Fruit fly (Drosophila melanogaster) whole organism, prepupa: Measurements from ENCODE around the gene DCTN1-p150.

Experiments used
- Blimp-1 ChIP-seq: fragments of 200-800 bp; sonication (Bioruptor generic); optimal IDR thresholded peaks from 3 replicates; lab custom pipeline; 2017; ENCODE audit warnings: missing biosample characterization, missing genetic modification characterization, mild to moderate bottlenecking, moderate library complexity, missing genetic modification reagents
- CG10669 ChIP-seq: fragments of 200-800 bp; sonication (Bioruptor generic); optimal IDR thresholded peaks from 3 replicates; lab custom pipeline; 2018; ENCODE audit warnings: missing biosample characterization, mild to moderate bottlenecking, missing genetic modification characterization, moderate library complexity
- CG11294 ChIP-seq: fragments of 200-800 bp; sonication (Bioruptor generic); IDR thresholded peaks from 2 replicates; pipeline ENCODE4 v1.3.6; 2022; ENCODE audit warnings: missing biosample characterization, missing genetic modification characterization
- CG11902 ChIP-seq: fragments of 200-800 bp; sonication (Bioruptor generic); optimal IDR thresholded peaks from 3 replicates; lab custom pipeline; 2016; ENCODE audit warnings: missing biosample characterization, missing genetic modification characterization
- CG15336 ChIP-seq: fragments of 200-800 bp; sonication (Bioruptor generic); IDR thresholded peaks from 2 replicates; pipeline ENCODE4 v1.3.6; 2022; ENCODE audit warnings: missing biosample characterization, missing genetic modification characterization
- CG1621 ChIP-seq: fragments of 200-800 bp; sonication (Bioruptor generic); optimal IDR thresholded peaks from 3 replicates; lab custom pipeline; 2018; ENCODE audit warnings: missing biosample characterization, mild to moderate bottlenecking, missing genetic modification characterization
- CG16779 ChIP-seq: fragments of 200-800 bp; sonication (Bioruptor generic); optimal IDR thresholded peaks from 3 replicates; lab custom pipeline; 2017; ENCODE audit warnings: missing biosample characterization, mild to moderate bottlenecking, missing genetic modification characterization
- CG3032 ChIP-seq: fragments of 200-800 bp; optimal IDR thresholded peaks from 2 replicates; lab custom pipeline; 2019; ENCODE audit warnings: missing biosample characterization, mild to moderate bottlenecking, missing genetic modification characterization, moderate library complexity
- CG31627 ChIP-seq: fragments of 200-800 bp; sonication (Bioruptor generic); optimal IDR thresholded peaks from 3 replicates; lab custom pipeline; 2016; ENCODE audit warnings: missing biosample characterization, missing genetic modification characterization
- CG32006 ChIP-seq: fragments of 200-800 bp; sonication (Bioruptor generic); optimal IDR thresholded peaks from 3 replicates; lab custom pipeline; 2017; ENCODE audit warnings: missing biosample characterization, mild to moderate bottlenecking, missing genetic modification characterization
- CG34406 ChIP-seq: fragments of 200-800 bp; sonication (Bioruptor generic); optimal IDR thresholded peaks from 3 replicates; lab custom pipeline; 2016; ENCODE audit warnings: missing biosample characterization, missing genetic modification characterization
- CG3919 ChIP-seq: fragments of 200-800 bp; sonication (Bioruptor generic); optimal IDR thresholded peaks from 3 replicates; lab custom pipeline; 2016; ENCODE audit warnings: missing biosample characterization, missing genetic modification characterization
- CG4318 ChIP-seq: fragments of 200-800 bp; sonication (Bioruptor generic); optimal IDR thresholded peaks from 3 replicates; lab custom pipeline; 2017; ENCODE audit warnings: missing biosample characterization, mild to moderate bottlenecking, missing genetic modification characterization
- CG6163 ChIP-seq: fragments of 200-800 bp; sonication (Bioruptor generic); IDR thresholded peaks from 3 replicates; pipeline ENCODE4 v1.3.6; 2022; ENCODE audit warnings: missing biosample characterization, missing genetic modification characterization
- CG6276 ChIP-seq: fragments of 200-800 bp; sonication (Bioruptor generic); optimal IDR thresholded peaks from 2 replicates; lab custom pipeline; 2017; ENCODE audit warnings: missing biosample characterization, mild to moderate bottlenecking, missing genetic modification characterization
- CG6808 ChIP-seq: fragments of 200-800 bp; sonication (Bioruptor generic); optimal IDR thresholded peaks from 3 replicates; lab custom pipeline; 2017; ENCODE audit warnings: missing biosample characterization, missing genetic modification characterization, mild to moderate bottlenecking, moderate library complexity, missing genetic modification reagents
- CG6854 ChIP-seq: fragments of 200-800 bp; sonication (Bioruptor generic); optimal IDR thresholded peaks from 2 replicates; lab custom pipeline; 2017; ENCODE audit warnings: missing biosample characterization, mild to moderate bottlenecking, missing genetic modification characterization
- CG8119 ChIP-seq: fragments of 200-800 bp; sonication (Bioruptor generic); IDR thresholded peaks from 3 replicates; pipeline ENCODE4 v1.3.6; 2022; ENCODE audit warnings: missing biosample characterization, missing genetic modification characterization
- CG8632 ChIP-seq: fragments of 200-800 bp; sonication (Bioruptor generic); optimal IDR thresholded peaks from 3 replicates; lab custom pipeline; 2016; ENCODE audit warnings: missing biosample characterization, missing genetic modification characterization
- Eip75B ChIP-seq: fragments of 200-800 bp; sonication (Bioruptor generic); optimal IDR thresholded peaks from 3 replicates; lab custom pipeline; 2016; ENCODE audit warnings: missing biosample characterization, missing genetic modification characterization
- Eip78C ChIP-seq: fragments of 200-800 bp; sonication (Bioruptor generic); peaks from one replicate; lab custom pipeline; 2016; ENCODE audit warnings: missing biosample characterization, missing genetic modification characterization
- Ets21C ChIP-seq: fragments of 200-800 bp; sonication (Bioruptor generic); optimal IDR thresholded peaks from 3 replicates; lab custom pipeline; 2016; ENCODE audit warnings: missing biosample characterization, missing genetic modification characterization
- Ets96B ChIP-seq: fragments of 200-800 bp; optimal IDR thresholded peaks from 2 replicates; lab custom pipeline; 2019; ENCODE audit warnings: missing biosample characterization, mild to moderate bottlenecking, missing genetic modification characterization, moderate library complexity
- Gug ChIP-seq: fragments of 200-800 bp; sonication (Bioruptor generic); IDR thresholded peaks from 2 replicates; pipeline ENCODE4 v1.3.6; 2022; ENCODE audit warnings: missing biosample characterization, missing genetic modification characterization
- Hr38 ChIP-seq: sonication (Bioruptor generic); optimal IDR thresholded peaks from 2 replicates; lab custom pipeline; 2016; ENCODE audit warnings: missing biosample characterization, missing genetic modification characterization
- Hr39 ChIP-seq: fragments of 200-800 bp; sonication (Bioruptor generic); optimal IDR thresholded peaks from 2 replicates; lab custom pipeline; 2016; ENCODE audit warnings: missing biosample characterization, missing genetic modification characterization
- Hr4 ChIP-seq: fragments of 200-800 bp; sonication (Bioruptor generic); optimal IDR thresholded peaks from 3 replicates; lab custom pipeline; 2016; ENCODE audit warnings: missing biosample characterization, missing genetic modification characterization
- Lpt ChIP-seq: fragments of 200-800 bp; sonication (Bioruptor generic); optimal IDR thresholded peaks from 3 replicates; lab custom pipeline; 2016; ENCODE audit warnings: missing biosample characterization, missing genetic modification characterization
- Met ChIP-seq: fragments of 200-800 bp; sonication (Bioruptor generic); optimal IDR thresholded peaks from 3 replicates; lab custom pipeline; 2016; ENCODE audit warnings: missing biosample characterization, missing genetic modification characterization
- OdsH ChIP-seq: fragments of 200-800 bp; sonication (Bioruptor generic); optimal IDR thresholded peaks from 3 replicates; lab custom pipeline; 2016; ENCODE audit warnings: missing biosample characterization, missing genetic modification characterization
- Sox102F ChIP-seq: fragments of 200-800 bp; sonication (Bioruptor generic); optimal IDR thresholded peaks from 2 replicates; lab custom pipeline; 2016; ENCODE audit warnings: missing biosample characterization, mild to moderate bottlenecking, missing genetic modification characterization
- Sox14 ChIP-seq: fragments of 200-800 bp; sonication (Bioruptor generic); optimal IDR thresholded peaks from 3 replicates; lab custom pipeline; 2016; ENCODE audit warnings: missing biosample characterization, missing genetic modification characterization
- Sox15 ChIP-seq: fragments of 200-800 bp; sonication (Bioruptor generic); optimal IDR thresholded peaks from 3 replicates; lab custom pipeline; 2016; ENCODE audit warnings: missing biosample characterization, missing genetic modification characterization
- achi ChIP-seq: fragments of 200-800 bp; sonication (Bioruptor generic); optimal IDR thresholded peaks from 3 replicates; lab custom pipeline; 2016; ENCODE audit warnings: missing biosample characterization, missing genetic modification characterization
- cyc ChIP-seq: fragments of 200-800 bp; sonication (Bioruptor generic); optimal IDR thresholded peaks from 3 replicates; lab custom pipeline; 2016; ENCODE audit warnings: missing biosample characterization, missing genetic modification characterization
- dac ChIP-seq: fragments of 200-800 bp; sonication (Bioruptor generic); optimal IDR thresholded peaks from 2 replicates; lab custom pipeline; 2017; ENCODE audit warnings: missing biosample characterization, mild to moderate bottlenecking, missing genetic modification characterization
- eg ChIP-seq: fragments of 200-800 bp; sonication (Bioruptor generic); IDR thresholded peaks from 3 replicates; pipeline ENCODE4 v1.3.6; 2022; ENCODE audit warnings: missing biosample characterization, missing genetic modification characterization
- esn ChIP-seq: fragments of 200-800 bp; sonication (Bioruptor generic); optimal IDR thresholded peaks from 2 replicates; lab custom pipeline; 2016; ENCODE audit warnings: missing biosample characterization, mild to moderate bottlenecking, missing genetic modification characterization, moderate library complexity
- fd85E ChIP-seq: fragments of 200-800 bp; sonication (Bioruptor generic); optimal IDR thresholded peaks from 3 replicates; lab custom pipeline; 2016; ENCODE audit warnings: missing biosample characterization, missing genetic modification characterization
- lz ChIP-seq: fragments of 200-800 bp; sonication (Bioruptor generic); optimal IDR thresholded peaks from 3 replicates; lab custom pipeline; 2016; ENCODE audit warnings: missing biosample characterization, missing genetic modification characterization
- salr ChIP-seq, 2 experiments: fragments of 200-800 bp; sonication (Bioruptor generic); optimal IDR thresholded peaks; 3 replicates each; lab custom pipeline; 2016 to 2018; ENCODE audit warnings: missing biosample characterization in 2 of 2, missing genetic modification characterization in 2 of 2, mild to moderate bottlenecking in 1 of 2
- spab ChIP-seq: fragments of 200-800 bp; sonication (Bioruptor generic); optimal IDR thresholded peaks from 2 replicates; lab custom pipeline; 2017; ENCODE audit warnings: missing biosample characterization, mild to moderate bottlenecking, missing genetic modification characterization, missing genetic modification reagents
- ss ChIP-seq, 2 experiments: fragments of 200-800 bp; sonication (Bioruptor generic); optimal IDR thresholded peaks; 2 replicates in 1 of 2; 3 replicates in 1 of 2; lab custom pipeline; 2017 to 2018; ENCODE audit warnings: mild to moderate bottlenecking in 2 of 2, missing biosample characterization in 2 of 2, missing genetic modification characterization in 2 of 2, moderate library complexity in 1 of 2
- svp ChIP-seq: fragments of 200-800 bp; sonication (Bioruptor generic); peaks from one replicate; lab custom pipeline; 2016; ENCODE audit warnings: missing biosample characterization, missing genetic modification characterization
- vri ChIP-seq: fragments of 200-800 bp; sonication (Bioruptor generic); optimal IDR thresholded peaks from 3 replicates; lab custom pipeline; 2016; ENCODE audit warnings: missing biosample characterization, mild to moderate bottlenecking, missing genetic modification characterization

DCTN1-p150 gene

DNA sequence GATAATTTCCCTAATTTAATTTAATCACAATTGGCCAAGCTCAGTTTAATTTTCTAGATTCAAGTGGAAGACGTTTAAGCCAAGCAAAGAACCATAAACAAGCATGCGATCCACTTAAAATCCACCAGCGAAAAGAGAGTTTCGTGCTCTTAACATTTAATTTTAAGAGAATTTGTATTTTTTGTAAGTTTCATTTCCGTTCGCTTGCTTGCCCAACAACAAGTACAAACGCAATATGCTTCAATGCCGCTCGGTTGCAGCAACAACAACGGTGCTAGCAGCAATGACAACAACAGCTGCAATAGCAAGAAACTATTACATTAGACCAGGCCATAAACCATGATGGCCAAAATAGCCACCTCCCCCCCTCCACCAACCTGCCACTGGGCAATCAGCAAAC is 5.7 kb downstream of the DCTN1-p150 start:
- TF ChIP-seq CG6854 (GFP tag; lab: Kevin White, UChicago) = peak; percentile 49
- 0 out of 3 replicates have a peak, but pooled peaks have one; percentile 30 for TF ChIP-seq CG8119 (GFP tag; lab: Robert Waterston, UW)
- TF ChIP-seq CG15336 (GFP tag; lab: Robert Waterston, UW) = peak; percentile 35; the same call in 1 of the 2 replicates
- peak; percentile 29; the same call in 1 of the 3 replicates for TF ChIP-seq CG6163 (GFP tag; lab: Robert Waterston, UW)
- TF ChIP-seq CG11902 (GFP tag; lab: Kevin White, UChicago) = no peak
- TF ChIP-seq eg = no peak; the same call in 2 of the 3 replicates

- TF ChIP-seq Sox14 = no peak
- TF ChIP-seq CG6808 = no peak
- TF ChIP-seq CG15336 (GFP tag; lab: Robert Waterston, UW) = no peak
- no peak for TF ChIP-seq spab
- no peak for TF ChIP-seq Lpt (GFP tag; lab: Kevin White, UChicago)
- peak; percentile 37 for TF ChIP-seq CG3032
- no peak for TF ChIP-seq Hr38 (GFP tag; lab: Kevin White, UChicago)
- TF ChIP-seq eg = peak; percentile 67
- TF ChIP-seq CG32006 = no peak
- TF ChIP-seq CG6163 (GFP tag; lab: Robert Waterston, UW) = peak; percentile 52; the same call in 1 of the 3 replicates
- peak; percentile 2 to 19 for TF ChIP-seq ss (GFP tag; optimal IDR thresholded peaks at IDR 0.05; lab: Kevin White, UChicago)
Measured at dm6 chr3L:13936771-13937170, 7.6 kb downstream of the DCTN1-p150 start.

- TF ChIP-seq Sox102F (GFP tag; lab: Kevin White, UChicago) (peak; percentile 94), CG34406 (peak; percentile 94), vri (GFP tag; lab: Kevin White, UChicago) (peak; percentile 86), CG8119 (GFP tag; lab: Robert Waterston, UW) (peak; percentile 91), Hr38 (GFP tag; lab: Kevin White, UChicago) (peak; percentile 28), CG3919 (GFP tag; lab: Kevin White, UChicago) (peak; percentile 96), CG1621 (peak; percentile 71), OdsH (GFP tag; lab: Kevin White, UChicago) (peak; percentile 96), ss (GFP tag; optimal IDR thresholded peaks at IDR 0.05; lab: Kevin White, UChicago) (peak; percentile 86 to 95), CG15336 (GFP tag; lab: Robert Waterston, UW) (peak; percentile 88), Hr4 (GFP tag; lab: Kevin White, UChicago) (peak; percentile 96), esn (GFP tag; lab: Kevin White, UChicago) (peak; percentile 98), CG16779 (peak; percentile 85), CG32006 (peak; percentile 98), CG31627 (GFP tag; lab: Kevin White, UChicago) (peak; percentile 96), eg (peak; percentile 77), CG10669 (GFP tag; lab: Kevin White, UChicago) (peak; percentile 93), Gug (GFP tag; lab: Robert Waterston, UW) (peak; percentile 82), CG6276 (GFP tag; lab: Kevin White, UChicago) (peak; percentile 97), dac (peak; percentile 83), CG3032 (peak; percentile 94), Ets96B (tag; lab: Kevin White, UChicago) (peak; percentile 91), Sox15 (GFP tag; lab: Kevin White, UChicago) (peak; percentile 95), Met (GFP tag; lab: Kevin White, UChicago) (peak; percentile 96), CG11294 (GFP tag; lab: Robert Waterston, UW) (peak; percentile 70; the same call in 1 of the 2 replicates), Lpt (GFP tag; lab: Kevin White, UChicago) (peak; percentile 93), Eip75B (GFP tag; lab: Kevin White, UChicago) (peak; percentile 95), CG8632 (GFP tag; lab: Kevin White, UChicago) (peak; percentile 95), CG4318 (peak; percentile 94), salr (GFP tag; optimal IDR thresholded peaks at IDR 0.05; lab: Kevin White, UChicago) (peak; percentile 70 to 98), cyc (GFP tag; lab: Kevin White, UChicago) (peak; percentile 96), Hr39 (GFP tag; lab: Kevin White, UChicago) (peak; percentile 96), fd85E (GFP tag; lab: Kevin White, UChicago) (peak; percentile 61), Ets21C (GFP tag; lab: Kevin White, UChicago) (peak; percentile 93), lz (GFP tag; lab: Kevin White, UChicago) (peak; percentile 94), Sox14 (peak; percentile 97), svp (GFP tag; lab: Kevin White, UChicago) (peak; percentile 98), achi (GFP tag; lab: Kevin White, UChicago) (peak; percentile 95), spab (peak; percentile 97), Blimp-1 (GFP tag; lab: Kevin White, UChicago) (peak; percentile 85), Eip78C (GFP tag; lab: Kevin White, UChicago) (peak; percentile 98)
Measured at dm6 chr3L:13938470-13939150, 9.4 kb downstream of the DCTN1-p150 start.
